Worm (Caenorhabditis elegans) whole organism, L4 larva: ENCODE data around the gene ndub-6.

Experiments used
- jun-1 ChIP-seq: fragments of 150-350 bp; optimal IDR thresholded peaks from 2 replicates; lab custom pipeline; 2014; ENCODE audit warnings: missing biosample characterization, missing genetic modification reagents, missing genetic modification characterization
- nhr-11 ChIP-seq: fragments of 150-350 bp; optimal IDR thresholded peaks from 2 replicates; lab custom pipeline; 2014; ENCODE audit warnings: missing biosample characterization, missing genetic modification characterization

DNA sequence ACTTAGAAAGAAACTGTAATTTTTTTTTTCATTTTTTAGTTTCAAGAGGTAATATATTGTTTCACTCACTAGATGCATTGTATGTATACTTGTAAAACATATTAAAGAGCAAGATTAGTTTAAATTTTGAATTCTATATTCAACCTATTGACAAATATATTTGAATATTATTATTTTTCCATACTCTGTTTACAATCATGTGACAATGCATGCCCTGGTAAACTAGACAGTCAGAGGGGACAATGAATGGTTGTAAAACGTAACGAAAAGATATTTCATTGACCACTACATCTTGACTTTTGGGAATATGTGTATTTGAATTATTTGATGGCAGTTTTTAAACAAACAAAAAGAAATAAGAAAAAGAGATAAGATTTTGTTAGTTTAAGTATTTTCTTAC, 29.9 kb upstream of the ndub-6 start:
- TF ChIP-seq nhr-11 (tag; lab: Kevin White, UChicago) (no peak), jun-1 (tag; lab: Kevin White, UChicago) (no peak)
